Fruit fly (Drosophila melanogaster) whole organism, embryonic: ENCODE data around the gene et.

ENCODE experiments used
- Awh ChIP-seq: fragments of 200-800 bp; sonication (Bioruptor generic); IDR thresholded peaks from 2 replicates; pipeline ENCODE4, ENCODE4 v1.3.6; 2022; ENCODE audit warnings: missing biosample characterization, missing genetic modification characterization
- B-H2 ChIP-seq: fragments of 200-800 bp; sonication (Bioruptor generic); optimal IDR thresholded peaks from 2 replicates; lab custom pipeline; 2018; ENCODE audit warnings: missing biosample characterization, mild to moderate bottlenecking, missing genetic modification characterization
- CG10959 ChIP-seq: fragments of 200-800 bp; sonication (Bioruptor generic); IDR thresholded peaks from 2 replicates; pipeline ENCODE4 v1.3.6; 2022; ENCODE audit warnings: missing biosample characterization, missing genetic modification characterization
- CG12299 ChIP-seq: fragments of 200-800 bp; sonication (Bioruptor generic); optimal IDR thresholded peaks from 2 replicates; lab custom pipeline; 2018; ENCODE audit warnings: missing biosample characterization, mild to moderate bottlenecking, missing genetic modification characterization
- CG12391 ChIP-seq: fragments of 200-800 bp; sonication (Bioruptor generic); optimal IDR thresholded peaks from 3 replicates; lab custom pipeline; 2018; ENCODE audit warnings: missing biosample characterization, mild to moderate bottlenecking, missing genetic modification characterization, moderate library complexity
- CG13424 ChIP-seq: fragments of 200-800 bp; sonication (Bioruptor generic); optimal IDR thresholded peaks from 2 replicates; lab custom pipeline; 2019; ENCODE audit warnings: missing biosample characterization, mild to moderate bottlenecking, missing genetic modification characterization, moderate library complexity
- CG1832 ChIP-seq: fragments of 200-800 bp; sonication (Bioruptor generic); optimal IDR thresholded peaks from 2 replicates; lab custom pipeline; 2017; ENCODE audit warnings: missing biosample characterization, mild to moderate bottlenecking, missing genetic modification characterization, inconsistent platforms
- CG32767 ChIP-seq: fragments of 200-800 bp; sonication (Bioruptor generic); IDR thresholded peaks from 2 replicates; pipeline ENCODE4 v1.3.6; 2022; ENCODE audit warnings: missing biosample characterization, missing genetic modification characterization
- CG34376 ChIP-seq: fragments of 200-800 bp; sonication (Bioruptor generic); optimal IDR thresholded peaks from 2 replicates; lab custom pipeline; 2018; ENCODE audit warnings: missing biosample characterization, mild to moderate bottlenecking, missing genetic modification characterization
- CG3995 ChIP-seq: fragments of 200-800 bp; sonication (Bioruptor generic); optimal IDR thresholded peaks from 3 replicates; lab custom pipeline; 2016; ENCODE audit warnings: missing biosample characterization, missing genetic modification characterization
- CG4424 ChIP-seq: fragments of 200-800 bp; sonication (Bioruptor generic); optimal IDR thresholded peaks from 3 replicates; lab custom pipeline; 2016; ENCODE audit warnings: missing biosample characterization, missing genetic modification characterization
- CG4730 ChIP-seq: fragments of 200-800 bp; sonication (Bioruptor generic); IDR thresholded peaks from 2 replicates; pipeline ENCODE4 v1.3.6; 2022; ENCODE audit warnings: missing biosample characterization, missing genetic modification characterization
- CG6791 ChIP-seq: fragments of 200-800 bp; sonication (Bioruptor generic); IDR thresholded peaks from 3 replicates; pipeline ENCODE4 v1.3.6; 2022; ENCODE audit warnings: missing biosample characterization, missing genetic modification characterization; ENCODE audit not compliant: partially characterized antibody
- CG6854 ChIP-seq: fragments of 200-800 bp; sonication (Bioruptor generic); optimal IDR thresholded peaks from 3 replicates; lab custom pipeline; 2017; ENCODE audit warnings: missing biosample characterization, mild to moderate bottlenecking, missing genetic modification characterization
- CG7372 ChIP-seq: fragments of 200-800 bp; sonication (Bioruptor generic); IDR thresholded peaks from 2 replicates; pipeline ENCODE4 v1.3.6; 2022; ENCODE audit warnings: missing biosample characterization, missing genetic modification characterization
- CG8359 ChIP-seq: fragments of 200-800 bp; sonication (Bioruptor generic); optimal IDR thresholded peaks from 2 replicates; lab custom pipeline; 2017; ENCODE audit warnings: missing biosample characterization, mild to moderate bottlenecking, missing genetic modification characterization, borderline replicate concordance
- Doc3 ChIP-seq: fragments of 200-800 bp; sonication (Bioruptor generic); IDR thresholded peaks from 3 replicates; pipeline ENCODE4 v1.3.6; 2022; ENCODE audit warnings: missing biosample characterization, missing genetic modification characterization; ENCODE audit not compliant: partially characterized antibody
- E2f2 ChIP-seq: fragments of 200-800 bp; sonication (Bioruptor generic); IDR thresholded peaks from 2 replicates; pipeline ENCODE4 v1.3.6; 2022; ENCODE audit warnings: missing biosample characterization, missing genetic modification characterization
- HLH4C ChIP-seq: fragments of 200-800 bp; sonication (Bioruptor generic); IDR thresholded peaks from 3 replicates; pipeline ENCODE4 v1.3.6; 2022; ENCODE audit warnings: missing biosample characterization, missing genetic modification characterization; ENCODE audit not compliant: partially characterized antibody
- Hmx ChIP-seq: fragments of 200-800 bp; sonication (Bioruptor generic); optimal IDR thresholded peaks from 2 replicates; lab custom pipeline; 2016; ENCODE audit warnings: missing biosample characterization, missing genetic modification characterization
- Sin3A ChIP-seq: fragments of >200 bp; optimal IDR thresholded peaks from 2 replicates; lab custom pipeline; 2018
- Sry-δ ChIP-seq: fragments of 200-800 bp; sonication (Bioruptor generic); optimal IDR thresholded peaks from 2 replicates; lab custom pipeline; 2016; ENCODE audit warnings: missing biosample characterization, missing genetic modification characterization
- Trl ChIP-seq, 3 experiments: fragments of >200 bp in 2 of 3; fragments of 200-800 bp in 1 of 3; sonication (Bioruptor generic) in 1 of 3; optimal IDR thresholded peaks; 2 replicates in 1 of 3; 3 replicates in 2 of 3; lab custom pipeline; 2016 to 2017; ENCODE audit warnings: missing biosample characterization in 1 of 3, missing genetic modification characterization in 1 of 3
- Vsx1 ChIP-seq: fragments of 200-800 bp; sonication (Bioruptor generic); optimal IDR thresholded peaks from 2 replicates; lab custom pipeline; 2017; ENCODE audit warnings: missing biosample characterization, mild to moderate bottlenecking, missing genetic modification characterization, missing genetic modification reagents
- YL-1 ChIP-seq: fragments of 200-800 bp; sonication (Bioruptor generic); optimal IDR thresholded peaks from 3 replicates; lab custom pipeline; 2017; ENCODE audit warnings: missing biosample characterization, mild to moderate bottlenecking, missing genetic modification characterization
- chm ChIP-seq: fragments of 200-800 bp; sonication (Bioruptor generic); IDR thresholded peaks from 2 replicates; pipeline ENCODE4 v1.3.6; 2022; ENCODE audit warnings: missing biosample characterization, missing genetic modification characterization
- crp ChIP-seq, 2 experiments: fragments of 200-800 bp; sonication (Bioruptor generic); optimal IDR thresholded peaks; 2 replicates in 1 of 2; 3 replicates in 1 of 2; lab custom pipeline; 2017; ENCODE audit warnings: missing biosample characterization in 2 of 2, missing genetic modification characterization in 2 of 2, mild to moderate bottlenecking in 1 of 2, moderate library complexity in 1 of 2
- dimm ChIP-seq: fragments of 200-800 bp; sonication (Bioruptor generic); IDR thresholded peaks from 2 replicates; pipeline ENCODE4 v1.3.6; 2022; ENCODE audit warnings: missing biosample characterization, missing genetic modification characterization
- dm ChIP-seq: fragments of 200-800 bp; sonication (Bioruptor generic); optimal IDR thresholded peaks from 3 replicates; lab custom pipeline; 2016; ENCODE audit warnings: missing biosample characterization, missing genetic modification characterization
- dysf ChIP-seq: fragments of 200-800 bp; sonication (Bioruptor generic); IDR thresholded peaks from 3 replicates; pipeline ENCODE4 v1.3.6; 2022; ENCODE audit warnings: missing biosample characterization, missing genetic modification characterization
- gce ChIP-seq: fragments of 200-800 bp; sonication (Bioruptor generic); IDR thresholded peaks from 3 replicates; pipeline ENCODE4 v1.3.6; 2022; ENCODE audit warnings: missing biosample characterization, missing genetic modification characterization
- grn ChIP-seq: fragments of 200-800 bp; sonication (Bioruptor generic); optimal IDR thresholded peaks from 3 replicates; lab custom pipeline; 2017; ENCODE audit warnings: missing biosample characterization, missing genetic modification characterization
- gsb ChIP-seq: fragments of 200-800 bp; sonication (Bioruptor generic); IDR thresholded peaks from 2 replicates; pipeline ENCODE4 v1.3.6; 2022; ENCODE audit warnings: missing biosample characterization, missing genetic modification characterization
- gt ChIP-seq: fragments of 200-800 bp; sonication (Bioruptor generic); IDR thresholded peaks from 2 replicates; pipeline ENCODE4 v1.3.6; 2022; ENCODE audit warnings: missing biosample characterization, missing genetic modification characterization
- jigr1 ChIP-seq: fragments of 200-800 bp; sonication (Bioruptor generic); IDR thresholded peaks from 3 replicates; pipeline ENCODE4 v1.3.6; 2022; ENCODE audit warnings: missing biosample characterization, missing genetic modification characterization
- jing ChIP-seq: fragments of 200-800 bp; sonication (Bioruptor generic); optimal IDR thresholded peaks from 2 replicates; lab custom pipeline; 2018; ENCODE audit warnings: missing biosample characterization, mild to moderate bottlenecking, missing genetic modification characterization
- kay ChIP-seq: fragments of 200-800 bp; sonication (Bioruptor generic); optimal IDR thresholded peaks from 2 replicates; lab custom pipeline; 2016; ENCODE audit warnings: missing biosample characterization, missing genetic modification characterization
- nom ChIP-seq: fragments of 200-800 bp; sonication (Bioruptor generic); optimal IDR thresholded peaks from 2 replicates; lab custom pipeline; 2017; ENCODE audit warnings: missing biosample characterization, missing genetic modification characterization, mild to moderate bottlenecking, moderate library complexity, missing genetic modification reagents
- oc ChIP-seq: fragments of 200-800 bp; sonication (Bioruptor generic); optimal IDR thresholded peaks from 2 replicates; lab custom pipeline; 2018; ENCODE audit warnings: missing biosample characterization, mild to moderate bottlenecking, missing genetic modification characterization, moderate library complexity
- phol ChIP-seq: fragments of 200-800 bp; sonication (Bioruptor generic); optimal IDR thresholded peaks from 3 replicates; lab custom pipeline; 2018; ENCODE audit warnings: missing biosample characterization, mild to moderate bottlenecking, missing genetic modification characterization, moderate library complexity
- seq ChIP-seq: fragments of 200-800 bp; sonication (Bioruptor generic); IDR thresholded peaks from 2 replicates; pipeline ENCODE4 v1.3.6; 2022; ENCODE audit warnings: missing biosample characterization, missing genetic modification characterization
- slbo ChIP-seq: fragments of 200-800 bp; sonication (Bioruptor generic); IDR thresholded peaks from 2 replicates; pipeline ENCODE4 v1.3.6; 2022; ENCODE audit warnings: missing biosample characterization, missing genetic modification characterization
- slp2 ChIP-seq: fragments of 200-800 bp; sonication (Bioruptor generic); optimal IDR thresholded peaks from 2 replicates; lab custom pipeline; 2016; ENCODE audit warnings: missing biosample characterization, missing genetic modification characterization
- sug ChIP-seq: fragments of 200-800 bp; optimal IDR thresholded peaks from 2 replicates; lab custom pipeline; 2019; ENCODE audit warnings: missing biosample characterization, mild to moderate bottlenecking, missing genetic modification characterization, moderate library complexity
- tio ChIP-seq: fragments of 200-800 bp; sonication (Bioruptor generic); optimal IDR thresholded peaks from 2 replicates; lab custom pipeline; 2017; ENCODE audit warnings: missing biosample characterization, missing genetic modification characterization, inconsistent platforms
- trem ChIP-seq: fragments of 200-800 bp; optimal IDR thresholded peaks from 3 replicates; lab custom pipeline; 2019; ENCODE audit warnings: missing biosample characterization, mild to moderate bottlenecking, missing genetic modification characterization, moderate library complexity
- unc-4 ChIP-seq: fragments of 200-800 bp; sonication (Bioruptor generic); IDR thresholded peaks from 2 replicates; pipeline ENCODE4 v1.3.6; 2022; ENCODE audit warnings: missing biosample characterization, missing genetic modification characterization; ENCODE audit not compliant: partially characterized antibody
- zen ChIP-seq: fragments of 200-800 bp; sonication (Bioruptor generic); optimal IDR thresholded peaks from 3 replicates; lab custom pipeline; 2018; ENCODE audit warnings: missing biosample characterization, mild to moderate bottlenecking, missing genetic modification characterization, moderate library complexity
- zen2 ChIP-seq: fragments of 200-800 bp; sonication (Bioruptor generic); IDR thresholded peaks from 3 replicates; pipeline ENCODE4 v1.3.6; 2022; ENCODE audit warnings: missing biosample characterization, missing genetic modification characterization; ENCODE audit not compliant: partially characterized antibody

Gene et

dm6 chrX:19663859-19664728 lies 11.6 kb downstream of the et start, which contains the start of the genes CG14223 and Ssu72 (continued):
- TF ChIP-seq CG13424 (tag; lab: Kevin White, UChicago) (no peak), CG12299 (tag; lab: Kevin White, UChicago) (no peak), zen (tag; lab: Kevin White, UChicago) (no peak), E2f2 (GFP tag; lab: Robert Waterston, UW) (peak; percentile 86), CG4730 (no peak), chm (GFP tag; lab: Robert Waterston, UW) (no peak), jigr1 (no peak), CG4424 (GFP tag; lab: Kevin White, UChicago) (no peak), Doc3 (GFP tag; lab: Robert Waterston, UW) (peak; percentile 80), slbo (GFP tag; lab: Robert Waterston, UW) (peak; percentile 44; the same call in 1 of the 2 replicates), grn (GFP tag; lab: Kevin White, UChicago) (no peak), CG12391 (peak; percentile 3), trem (tag; lab: Kevin White, UChicago) (peak; percentile 6), Sin3A (lab: Kevin White, UChicago) (peak; percentile 22), CG1832 (no peak), CG32767 (no peak), YL-1 (GFP tag; lab: Kevin White, UChicago) (peak; percentile 21), CG6791 (peak; percentile 78), gt (GFP tag; lab: Robert Waterston, UW) (no peak), Trl (optimal IDR thresholded peaks at IDR 0.05; lab: Kevin White, UChicago) (no peak), Trl (GFP tag; optimal IDR thresholded peaks at IDR 0.05; lab: Kevin White, UChicago) (no peak), CG10959 (no peak), unc-4 (GFP tag; lab: Robert Waterston, UW) (peak; percentile 62), dm (GFP tag; lab: Kevin White, UChicago) (no peak), nom (GFP tag; lab: Kevin White, UChicago) (no peak), CG7372 (GFP tag; lab: Robert Waterston, UW) (no peak), gsb (GFP tag; lab: Robert Waterston, UW) (no peak), sug (tag; lab: Kevin White, UChicago) (no peak), B-H2 (GFP tag; lab: Kevin White, UChicago) (no peak), jing (no peak), CG6854 (GFP tag; lab: Kevin White, UChicago) (no peak), zen2 (peak; percentile 91), Awh (GFP tag; lab: Robert Waterston, UW) (no peak), gce (GFP tag; lab: Robert Waterston, UW) (no peak), tio (no peak), phol (no peak), dysf (GFP tag; lab: Robert Waterston, UW) (no peak), dimm (GFP tag; lab: Robert Waterston, UW) (no peak), CG8359 (GFP tag; lab: Kevin White, UChicago) (no peak), CG34376 (GFP tag; lab: Kevin White, UChicago) (no peak), Hmx (GFP tag; lab: Kevin White, UChicago) (peak; percentile 12), CG3995 (GFP tag; lab: Kevin White, UChicago) (no peak), crp (GFP tag; optimal IDR thresholded peaks at IDR 0.05; lab: Kevin White, UChicago) (no peak), slp2 (no peak), Vsx1 (GFP tag; lab: Kevin White, UChicago) (no peak), kay (no peak), HLH4C (GFP tag; lab: Robert Waterston, UW) (peak; percentile 57), seq (GFP tag; lab: Robert Waterston, UW) (no peak), oc (tag; lab: Kevin White, UChicago) (no peak), Sry-δ (GFP tag; lab: Kevin White, UChicago) (peak; percentile 78)
